Worm (Caenorhabditis elegans): ENCODE results near the gene srh-76.

The srh-76 gene

DNA sequence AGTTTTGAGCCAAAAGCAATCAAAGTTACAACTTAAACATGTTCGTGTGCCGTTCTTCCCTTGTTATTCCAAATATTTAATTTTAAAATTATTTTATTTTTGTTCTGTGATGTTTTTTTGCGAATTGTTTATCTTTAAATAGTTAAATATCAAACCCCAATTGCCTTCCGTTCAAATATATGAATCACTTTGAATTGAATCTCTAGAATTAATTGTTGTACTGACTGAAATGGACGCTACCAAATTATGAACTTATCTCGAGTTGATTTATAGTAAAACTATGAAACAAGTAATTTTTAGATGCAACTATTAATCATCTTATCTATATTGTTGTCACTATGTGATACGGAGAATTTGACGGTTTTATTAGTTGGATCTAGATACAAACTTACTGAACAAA is 41.6 kb upstream of the srh-76 start, which contains the start of gene ZC250.2:
Gene ZC250.2, plus strand, starts transcription at position 301 of the 400 bp plus-strand sequence.
- TF ChIP-seq nhr-11 (tag; optimal IDR thresholded peaks at IDR 0.05) (no peak), nhr-85 (tag) (peak; percentile 48), hpl-2 (GFP tag; optimal IDR thresholded peaks at IDR 0.05) (no peak)

- TF ChIP-seq nhr-12 (tag; optimal IDR thresholded peaks at IDR 0.05) = no peak
- TF ChIP-seq jun-1 (tag; optimal IDR thresholded peaks at IDR 0.05) = no peak
- TF ChIP-seq grh-1 (GFP tag; IDR thresholded peaks at IDR 0.05) = no peak
- TF ChIP-seq sox-4 (tag; optimal IDR thresholded peaks at IDR 0.05) = no peak
- TF ChIP-seq egl-27 (tag; optimal IDR thresholded peaks at IDR 0.05) = no peak
- TF ChIP-seq nhr-90 (tag; optimal IDR thresholded peaks at IDR 0.05; ENCODE audit: poor library complexity) = no peak
- no peak for TF ChIP-seq nhr-76 (tag; optimal IDR thresholded peaks at IDR 0.05)
- TF ChIP-seq C34B4.2 (tag; optimal IDR thresholded peaks at IDR 0.05) = no peak
- TF ChIP-seq nhr-237 (tag; optimal IDR thresholded peaks at IDR 0.05) = no peak
- TF ChIP-seq egl-13 (tag; optimal IDR thresholded peaks at IDR 0.05) = no peak
- no peak for TF ChIP-seq ztf-11 (tag; optimal IDR thresholded peaks at IDR 0.05)
- no peak for TF ChIP-seq swsn-7 (tag; optimal IDR thresholded peaks at IDR 0.05)
- TF ChIP-seq sptf-1 (tag; optimal IDR thresholded peaks at IDR 0.05) = no peak
- no peak for TF ChIP-seq aly-2 (tag; optimal IDR thresholded peaks at IDR 0.05)
- TF ChIP-seq nhr-47 (tag; optimal IDR thresholded peaks at IDR 0.05) = no peak
- no peak for TF ChIP-seq ztf-4 (tag; optimal IDR thresholded peaks at IDR 0.05)
- no peak for TF ChIP-seq fkh-4 (tag; optimal IDR thresholded peaks at IDR 0.05; ENCODE audit: borderline replicate concordance)
- no peak for TF ChIP-seq ama-1 (optimal IDR thresholded peaks at IDR 0.05)
- no peak for TF ChIP-seq nhr-28 (tag; optimal IDR thresholded peaks at IDR 0.05)
Observed at ce11 chrV:5798132-5798531, 35.5 kb upstream of the srh-76 start, which contains the start of gene nstp-3. TSS of gene nstp-3 (minus strand) at chrV:5798232.

DNA sequence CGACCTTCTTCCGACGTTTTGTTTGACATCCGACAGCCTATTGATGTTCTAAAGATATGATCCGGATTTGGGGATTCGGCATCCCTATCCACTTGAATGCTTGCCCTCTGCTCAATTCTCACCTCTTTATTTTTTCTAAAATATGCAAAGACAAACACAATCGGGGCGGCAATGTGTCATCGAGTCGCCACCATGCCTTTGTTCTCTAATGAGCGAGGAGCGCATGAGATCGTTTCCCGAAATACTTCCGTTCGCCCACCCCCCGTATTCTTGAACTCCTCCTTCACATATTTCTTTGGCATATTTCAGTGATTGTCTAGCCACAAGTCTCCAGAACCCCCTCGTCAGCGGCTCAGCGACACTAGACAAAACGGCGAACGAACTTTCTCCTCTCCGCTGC is 34.3 kb upstream of the srh-76 start, which contains the start of gene cyn-17:
Gene cyn-17, plus strand, starts transcription at position 301 of the 400 bp plus-strand sequence.
- TF ChIP-seq jun-1 (tag; optimal IDR thresholded peaks at IDR 0.05) (no peak), aly-2 (tag; optimal IDR thresholded peaks at IDR 0.05) (no peak), nhr-12 (tag; optimal IDR thresholded peaks at IDR 0.05) (no peak), F16B12.6 (tag; optimal IDR thresholded peaks at IDR 0.05) (no peak), elt-2 (tag; optimal IDR thresholded peaks at IDR 0.05) (no peak), efl-1 (optimal IDR thresholded peaks at IDR 0.05) (no peak), efl-1 (GFP tag; optimal IDR thresholded peaks at IDR 0.05 in 1 of 2) (peak in 1 of 2 experiments; percentile 89), pax-3 (tag; optimal IDR thresholded peaks at IDR 0.05) (no peak)

- no peak for TF ChIP-seq egl-27 (tag; optimal IDR thresholded peaks at IDR 0.05)
- no peak for TF ChIP-seq efl-3 (GFP tag; optimal IDR thresholded peaks at IDR 0.05)
- no peak for TF ChIP-seq elt-3 (tag; optimal IDR thresholded peaks at IDR 0.05)
- TF ChIP-seq nhr-90 (tag; optimal IDR thresholded peaks at IDR 0.05; ENCODE audit: poor library complexity) = no peak
- no peak for TF ChIP-seq elt-2 (tag; optimal IDR thresholded peaks at IDR 0.05)
- no peak for TF ChIP-seq blmp-1 (tag; optimal IDR thresholded peaks at IDR 0.05)
- TF ChIP-seq mab-9 (GFP tag; IDR thresholded peaks at IDR 0.05) = no peak
- TF ChIP-seq Y116A8C.19 (tag; optimal IDR thresholded peaks at IDR 0.05; ENCODE audit: borderline replicate concordance) = no peak
- TF ChIP-seq ceh-82 (tag; optimal IDR thresholded peaks at IDR 0.05) = no peak
Observed at ce11 chrV:5805467-5805866, 28.2 kb upstream of the srh-76 start, which contains the start of gene ZC250.5. TSS of gene ZC250.5 (plus strand) at chrV:5805767.

DNA sequence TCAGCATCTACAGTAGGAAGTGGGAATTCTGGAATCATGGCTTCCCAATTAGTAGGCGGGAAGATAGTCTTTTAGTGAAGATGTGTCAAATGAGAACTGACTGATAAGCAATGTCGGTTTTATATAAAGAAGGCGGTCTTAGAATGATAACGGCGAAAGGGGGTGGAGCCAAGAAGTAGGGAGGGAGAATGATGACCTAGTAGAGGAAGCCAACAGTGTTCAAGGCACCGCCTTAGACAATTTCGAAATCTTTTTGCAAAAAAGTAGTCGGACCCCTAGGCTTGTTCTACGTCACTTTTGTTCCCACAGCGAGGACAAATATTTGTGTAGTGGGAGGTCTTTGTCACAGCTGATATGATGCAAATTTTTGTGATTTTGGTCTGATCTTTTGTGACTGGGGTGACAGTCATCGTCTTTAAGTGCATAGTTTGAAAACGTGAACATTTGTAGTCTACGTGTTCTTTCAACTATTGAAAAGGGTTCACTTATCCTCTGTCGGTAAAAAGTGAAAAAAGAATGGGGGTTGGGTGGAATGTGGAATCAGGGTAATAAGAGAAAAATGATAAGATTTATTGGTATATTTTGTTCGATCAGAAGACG is 20.5 kb upstream of the srh-76 start, which contains the start of gene ZC250.4:
Gene ZC250.4, minus strand, starts transcription at position 78 of the 600 bp plus-strand sequence.
- TF ChIP-seq blmp-1 (tag; optimal IDR thresholded peaks at IDR 0.05) = peak; percentile 6
- TF ChIP-seq nhr-85 (tag) = peak; percentile 48
- no peak for TF ChIP-seq fkh-10 (GFP tag; optimal IDR thresholded peaks at IDR 0.05)
- TF ChIP-seq sptf-1 (tag; optimal IDR thresholded peaks at IDR 0.05) = no peak
- TF ChIP-seq zip-4 (GFP tag; optimal IDR thresholded peaks at IDR 0.05) = no peak
- no peak for TF ChIP-seq hlh-4 (tag; optimal IDR thresholded peaks at IDR 0.05)
- TF ChIP-seq nhr-28 (tag; optimal IDR thresholded peaks at IDR 0.05) = no peak
- TF ChIP-seq egl-13 (tag; optimal IDR thresholded peaks at IDR 0.05) = no peak
- TF ChIP-seq pqm-1 (tag; optimal IDR thresholded peaks at IDR 0.05) = peak; percentile 8
- TF ChIP-seq elt-2 (tag; optimal IDR thresholded peaks at IDR 0.05) = peak; percentile 7

Measured in whole organism, L1 larva.